Fruit fly (Drosophila melanogaster): Measurements from ENCODE around the gene CG16989.
A peak's percentile ranks its signal among the peaks of the same experiment; 100 is the strongest.

The CG16989 gene

dm6 chrX:843489-843888 lies 50.5 kb downstream of the CG16989 start (continued):
- TF ChIP-seq CG10366 (GFP tag; IDR thresholded peaks at IDR 0.05) (no peak; the same call in 1 of the 2 replicates), bigmax (GFP tag; optimal IDR thresholded peaks at IDR 0.05) (no peak), CG2199 (GFP tag; IDR thresholded peaks at IDR 0.05) (no peak), H2.0 (GFP tag; IDR thresholded peaks at IDR 0.05) (no peak), CrebB (tag; optimal IDR thresholded peaks at IDR 0.05) (no peak), ind (GFP tag; optimal IDR thresholded peaks at IDR 0.05) (peak; percentile 25), jigr1 (GFP tag; IDR thresholded peaks at IDR 0.05) (no peak), CG10431 (GFP tag; optimal IDR thresholded peaks at IDR 0.05) (no peak), CG31441 (GFP tag; IDR thresholded peaks at IDR 0.05) (peak; percentile 47; the same call in 1 of the 2 replicates), CG13296 (GFP tag; optimal IDR thresholded peaks at IDR 0.05) (no peak), ewg (GFP tag; optimal IDR thresholded peaks at IDR 0.05) (no peak), knrl (GFP tag; IDR thresholded peaks at IDR 0.05; ENCODE audit: partially characterized antibody) (peak; percentile 39; the same call in 2 of the 3 replicates), sisA (GFP tag; IDR thresholded peaks at IDR 0.05) (no peak), Atf-2 (GFP tag; optimal IDR thresholded peaks at IDR 0.05) (no peak), CG10462 (GFP tag; optimal IDR thresholded peaks at IDR 0.05) (no peak), CG13775 (GFP tag; optimal IDR thresholded peaks at IDR 0.05) (no peak), CG4328 (GFP tag; optimal IDR thresholded peaks at IDR 0.05) (no peak), Mes4 (GFP tag; optimal IDR thresholded peaks at IDR 0.05) (no peak), CHES-1-like (GFP tag; optimal IDR thresholded peaks at IDR 0.05) (no peak), kni (GFP tag; optimal IDR thresholded peaks at IDR 0.05) (no peak), Elba2 (GFP tag; optimal IDR thresholded peaks at IDR 0.05) (no peak), eve (GFP tag; optimal IDR thresholded peaks at IDR 0.05) (peak in 1 of 2 experiments; percentile 4), CG31365 (tag; optimal IDR thresholded peaks at IDR 0.05) (no peak), klu (GFP tag; IDR thresholded peaks at IDR 0.05) (no peak), CG6175 (GFP tag; IDR thresholded peaks at IDR 0.05) (no peak), dysf (GFP tag; IDR thresholded peaks at IDR 0.05) (no peak), CoRest (tag; optimal IDR thresholded peaks at IDR 0.05) (peak; percentile 41), ap (GFP tag; IDR thresholded peaks at IDR 0.05) (no peak), chif (GFP tag; optimal IDR thresholded peaks at IDR 0.05) (peak in 1 of 2 experiments; percentile 36), CG15514 (GFP tag; optimal IDR thresholded peaks at IDR 0.05) (peak; percentile 11), CkIIα-i1 (GFP tag; IDR thresholded peaks at IDR 0.05) (no peak), Abd-B (GFP tag; optimal IDR thresholded peaks at IDR 0.05) (peak; percentile 38), CG5953 (GFP tag; IDR thresholded peaks at IDR 0.05) (no peak), Fer1 (GFP tag; optimal IDR thresholded peaks at IDR 0.05) (peak; percentile 6), Dfd (GFP tag; optimal IDR thresholded peaks at IDR 0.05) (no peak), repo (GFP tag; optimal IDR thresholded peaks at IDR 0.05) (no peak), CG2889 (GFP tag; IDR thresholded peaks at IDR 0.05) (no peak), CG1602 (GFP tag; optimal IDR thresholded peaks at IDR 0.05) (peak; percentile 11), Myb (GFP tag; optimal IDR thresholded peaks at IDR 0.05) (no peak), Drgx (GFP tag; IDR thresholded peaks at IDR 0.05) (no peak), CG3726 (GFP tag; IDR thresholded peaks at IDR 0.05) (no peak), tx (GFP tag; optimal IDR thresholded peaks at IDR 0.05) (no peak), fd96Cb (tag; optimal IDR thresholded peaks at IDR 0.05) (peak; percentile 12), gcm2 (GFP tag; optimal IDR thresholded peaks at IDR 0.05) (no peak), CG15269 (tag; optimal IDR thresholded peaks at IDR 0.05) (peak; percentile 1), CG8924 (tag; optimal IDR thresholded peaks at IDR 0.05) (no peak), CG7928 (GFP tag; optimal IDR thresholded peaks at IDR 0.05) (no peak), Rfx (GFP tag; IDR thresholded peaks at IDR 0.05) (peak; percentile 25; the same call in 1 of the 2 replicates), Hey (tag; optimal IDR thresholded peaks at IDR 0.05) (no peak), gfzf (GFP tag; optimal IDR thresholded peaks at IDR 0.05) (no peak), hkb (optimal IDR thresholded peaks at IDR 0.05) (no peak), hkb (GFP tag; IDR thresholded peaks at IDR 0.05) (no peak), Blimp-1 (GFP tag; optimal IDR thresholded peaks at IDR 0.05) (no peak)
